Worm (Caenorhabditis elegans) whole organism, L4 larva: ENCODE data around the gene C33G8.2.

ENCODE experiments used
- egl-43 ChIP-seq: fragments of 200-800 bp; sonication (Bioruptor generic); IDR thresholded peaks from 2 replicates; pipeline ENCODE4 v1.3.6; 2022; ENCODE audit warnings: missing genetic modification reagents, missing genetic modification characterization, missing compliant biosample characterization
- lsy-2 ChIP-seq, 2 experiments: fragments of 150-350 bp in 1 of 2; sonication (generic microtip) in 1 of 2; optimal IDR thresholded peaks; 2 replicates each; lab custom pipeline; 2014 to 2017; ENCODE audit warnings: missing biosample characterization in 2 of 2, missing genetic modification characterization in 2 of 2
- set-16 ChIP-seq: fragments of 200-800 bp; sonication (Bioruptor generic); IDR thresholded peaks from 2 replicates; pipeline ENCODE4 v1.3.6; 2022; ENCODE audit warnings: missing genetic modification reagents, missing genetic modification characterization, missing compliant biosample characterization
- zfp-2 ChIP-seq: sonication (generic microtip); optimal IDR thresholded peaks from 2 replicates; lab custom pipeline; 2016; ENCODE audit warnings: mild to moderate bottlenecking, missing genetic modification characterization, missing compliant biosample characterization

ce11 chrV:7051133-7051765, 41.7 kb downstream of the C33G8.2 start, which contains the start of the genes tofu-2 and spig-1:
- no peak for TF ChIP-seq zfp-2 (tag; lab: Kevin White, UChicago)
- no peak for TF ChIP-seq lsy-2 (tag; optimal IDR thresholded peaks at IDR 0.05; lab: Kevin White, UChicago)
- no peak for TF ChIP-seq egl-43 (GFP tag; lab: Robert Waterston, UW)
- TF ChIP-seq set-16 (GFP tag; lab: Robert Waterston, UW), result no peak
